Worm (Caenorhabditis elegans) whole organism, L4 larva: Measurements from ENCODE around the gene M199.135.

Experiments used
- F49E8.2 ChIP-seq: sonication (generic microtip); optimal IDR thresholded peaks from 2 replicates; lab custom pipeline; 2016; ENCODE audit warnings: missing compliant biosample characterization, mild to moderate bottlenecking, missing genetic modification characterization, borderline replicate concordance
- ces-1 ChIP-seq: fragments of 150-350 bp; sonication (generic microtip); optimal IDR thresholded peaks from 4 replicates; lab custom pipeline; 2014; ENCODE audit warnings: missing biosample characterization, missing genetic modification reagents, missing genetic modification characterization
- egl-27 ChIP-seq: sonication (generic microtip); optimal IDR thresholded peaks from 3 replicates; lab custom pipeline; 2017; ENCODE audit warnings: missing biosample characterization, missing genetic modification reagents, missing genetic modification characterization
- lin-13 ChIP-seq: fragments of 150-350 bp; optimal IDR thresholded peaks from 2 replicates; lab custom pipeline; 2014; ENCODE audit warnings: missing biosample characterization, missing genetic modification reagents, missing genetic modification characterization
- lin-38 ChIP-seq: fragments of 200-800 bp; sonication (Bioruptor generic); IDR thresholded peaks from 2 replicates; pipeline ENCODE4 v1.3.6; 2022; ENCODE audit warnings: missing genetic modification reagents, missing genetic modification characterization, missing compliant biosample characterization
- lin-39 ChIP-seq: fragments of 150-350 bp; optimal IDR thresholded peaks from 2 replicates; lab custom pipeline; 2014; ENCODE audit warnings: missing biosample characterization, missing genetic modification reagents, missing genetic modification characterization
- madf-9 ChIP-seq: fragments of 200-800 bp; sonication (Bioruptor generic); conservative IDR thresholded peaks from 2 replicates; pipeline ENCODE4 v1.3.6; 2022; ENCODE audit warnings: missing genetic modification reagents, missing genetic modification characterization, missing compliant biosample characterization
- mes-2 ChIP-seq: sonication (generic microtip); optimal IDR thresholded peaks from 2 replicates; lab custom pipeline; 2016; ENCODE audit warnings: missing genotype, mild to moderate bottlenecking, missing genetic modification characterization, missing compliant biosample characterization; ENCODE audit not compliant: poor library complexity, severe bottlenecking
- nhr-25 ChIP-seq: sonication (generic microtip); optimal IDR thresholded peaks from 2 replicates; lab custom pipeline; 2017; ENCODE audit warnings: missing genetic modification characterization, mild to moderate bottlenecking, missing compliant biosample characterization, antibody characterized with exemption, moderate library complexity, borderline replicate concordance; ENCODE audit not compliant: insufficient read depth
- skn-1 ChIP-seq: fragments of 150-350 bp; optimal IDR thresholded peaks from 2 replicates; lab custom pipeline; 2014; ENCODE audit warnings: missing biosample characterization, missing genetic modification characterization
- vab-7 ChIP-seq: fragments of 200-800 bp; sonication (Bioruptor generic); IDR thresholded peaks from 2 replicates; pipeline ENCODE4 v1.3.6; 2022; ENCODE audit warnings: missing genetic modification reagents, missing genetic modification characterization, missing compliant biosample characterization
- zag-1 ChIP-seq: fragments of 150-350 bp; optimal IDR thresholded peaks from 2 replicates; lab custom pipeline; 2014; ENCODE audit warnings: missing biosample characterization, missing genetic modification characterization
- zfp-3 ChIP-seq: fragments of 200-800 bp; sonication (Bioruptor generic); conservative IDR thresholded peaks from 2 replicates; pipeline ENCODE4 v1.3.6; 2022; ENCODE audit warnings: missing genetic modification reagents, missing genetic modification characterization, missing compliant biosample characterization

- TF ChIP-seq madf-9 (no peak), mes-2 (tag; lab: Kevin White, UChicago) (no peak), egl-27 (tag; lab: Kevin White, UChicago) (no peak), zfp-3 (GFP tag; lab: Robert Waterston, UW) (no peak), vab-7 (no peak), zag-1 (tag; lab: Kevin White, UChicago) (no peak), lin-13 (GFP tag; lab: Kevin White, UChicago) (no peak), F49E8.2 (tag; lab: Kevin White, UChicago) (no peak), nhr-25 (tag; lab: Kevin White, UChicago) (no peak), lin-39 (tag; lab: Kevin White, UChicago) (no peak), skn-1 (tag; lab: Kevin White, UChicago) (no peak), lin-38 (GFP tag; lab: Robert Waterston, UW) (no peak), ces-1 (GFP tag; lab: Kevin White, UChicago) (no peak)
Measured at ce11 chrIV:15108475-15108874, 5.9 kb upstream of the M199.135 start, which contains the start of gene M199.2.
